Worm (Caenorhabditis elegans): Measurements from ENCODE around the gene F47B8.3.

The F47B8.3 gene

ce11 chrV:14347234-14347826 is 24.5 kb upstream of the F47B8.3 start, which contains the start of gene cept-2:
Gene cept-2 (plus strand): TSS chrV:14347766.
- peak; percentile 84 for TF ChIP-seq rnt-1 (tag; optimal IDR thresholded peaks at IDR 0.05)
- no peak for TF ChIP-seq hlh-6 (tag; optimal IDR thresholded peaks at IDR 0.05)
- peak; percentile 87 for TF ChIP-seq tbx-2 (tag; optimal IDR thresholded peaks at IDR 0.05)
- no peak for TF ChIP-seq pros-1 (tag; optimal IDR thresholded peaks at IDR 0.05)
- TF ChIP-seq lim-6 (tag; optimal IDR thresholded peaks at IDR 0.05), result peak; percentile 73
- TF ChIP-seq ceh-48 (tag; optimal IDR thresholded peaks at IDR 0.05), result no peak
- TF ChIP-seq hlh-30 (tag; optimal IDR thresholded peaks at IDR 0.05; ENCODE audit: insufficient read depth), result peak; percentile 4
- no peak for TF ChIP-seq che-1 (tag; optimal IDR thresholded peaks at IDR 0.05)
- TF ChIP-seq dve-1 (tag; optimal IDR thresholded peaks at IDR 0.05), result peak; percentile 56
- TF ChIP-seq ztf-16 (tag; optimal IDR thresholded peaks at IDR 0.05), result peak; percentile 57
- no peak for TF ChIP-seq ttx-3 (tag; optimal IDR thresholded peaks at IDR 0.05)
- TF ChIP-seq hlh-8 (tag; optimal IDR thresholded peaks at IDR 0.05), result peak; percentile 58
- no peak for TF ChIP-seq ceh-45 (GFP tag; IDR thresholded peaks at IDR 0.05)
- TF ChIP-seq nhr-232 (tag; optimal IDR thresholded peaks at IDR 0.05), result no peak
- peak; percentile 55 for TF ChIP-seq ceh-2 (tag; optimal IDR thresholded peaks at IDR 0.05)
- TF ChIP-seq C38D4.7 (GFP tag; optimal IDR thresholded peaks at IDR 0.05), result no peak
- TF ChIP-seq ceh-24 (tag; optimal IDR thresholded peaks at IDR 0.05), result no peak
- TF ChIP-seq pat-9 (tag; optimal IDR thresholded peaks at IDR 0.05), result no peak
- TF ChIP-seq fkh-10 (GFP tag; optimal IDR thresholded peaks at IDR 0.05), result no peak
- no peak for TF ChIP-seq K02D7.2 (tag; optimal IDR thresholded peaks at IDR 0.05)
- TF ChIP-seq elt-4 (tag; optimal IDR thresholded peaks at IDR 0.05), result no peak
- no peak for TF ChIP-seq syd-9 (tag; optimal IDR thresholded peaks at IDR 0.05)
- peak; percentile 84 for TF ChIP-seq C08G9.2 (tag; optimal IDR thresholded peaks at IDR 0.05)
- peak; percentile 77 for TF ChIP-seq ceh-18 (tag; optimal IDR thresholded peaks at IDR 0.05)
- TF ChIP-seq pha-2 (tag; optimal IDR thresholded peaks at IDR 0.05), result no peak
- TF ChIP-seq ceh-22 (tag; optimal IDR thresholded peaks at IDR 0.05), result no peak
- no peak for TF ChIP-seq unc-55 (GFP tag; optimal IDR thresholded peaks at IDR 0.05)
- TF ChIP-seq pax-1 (tag; optimal IDR thresholded peaks at IDR 0.05), result peak; percentile 75
- no peak for TF ChIP-seq ceh-19 (GFP tag; optimal IDR thresholded peaks at IDR 0.05)
- TF ChIP-seq unc-42 (tag; optimal IDR thresholded peaks at IDR 0.05), result peak; percentile 83
- no peak for TF ChIP-seq lin-11 (tag; optimal IDR thresholded peaks at IDR 0.05)
- TF ChIP-seq elt-2 (tag; optimal IDR thresholded peaks at IDR 0.05), result no peak
- TF ChIP-seq ahr-1 (tag; optimal IDR thresholded peaks at IDR 0.05), result peak; percentile 57
- no peak for TF ChIP-seq pag-3 (tag; optimal IDR thresholded peaks at IDR 0.05; ENCODE audit: borderline replicate concordance)
- peak; percentile 75 for TF ChIP-seq nfya-1 (tag; optimal IDR thresholded peaks at IDR 0.05)
- no peak for TF ChIP-seq pha-4 (tag; optimal IDR thresholded peaks at IDR 0.05)
- TF ChIP-seq tbx-7 (tag; optimal IDR thresholded peaks at IDR 0.05), result peak; percentile 65
- TF ChIP-seq nhr-11 (tag; optimal IDR thresholded peaks at IDR 0.05), result no peak
- TF ChIP-seq ets-4 (tag; optimal IDR thresholded peaks at IDR 0.05), result peak; percentile 46
- no peak for TF ChIP-seq ama-1 (optimal IDR thresholded peaks at IDR 0.05)
- peak; percentile 76 for TF ChIP-seq ceh-14 (tag; optimal IDR thresholded peaks at IDR 0.05)
- TF ChIP-seq madf-2 (tag; optimal IDR thresholded peaks at IDR 0.05), result peak; percentile 44
- TF ChIP-seq dmd-4 (tag; optimal IDR thresholded peaks at IDR 0.05; ENCODE audit: borderline replicate concordance), result no peak
- TF ChIP-seq K09A11.1 (tag; optimal IDR thresholded peaks at IDR 0.05; ENCODE audit: insufficient read depth), result peak; percentile 21
- no peak for TF ChIP-seq hlh-13 (GFP tag; optimal IDR thresholded peaks at IDR 0.05)
- peak; percentile 32 for TF ChIP-seq zip-5 (tag; optimal IDR thresholded peaks at IDR 0.05)
- TF ChIP-seq ceh-9 (tag; optimal IDR thresholded peaks at IDR 0.05), result no peak
- TF ChIP-seq ref-2 (tag; optimal IDR thresholded peaks at IDR 0.05), result peak; percentile 91
- TF ChIP-seq F13H6.1 (tag; optimal IDR thresholded peaks at IDR 0.05), result peak; percentile 30
- TF ChIP-seq pqm-1 (tag; optimal IDR thresholded peaks at IDR 0.05), result peak; percentile 8
- TF ChIP-seq npax-4 (tag; optimal IDR thresholded peaks at IDR 0.05), result no peak
- peak; percentile 59 for TF ChIP-seq unc-86 (tag; optimal IDR thresholded peaks at IDR 0.05)
- TF ChIP-seq ceh-6 (GFP tag; optimal IDR thresholded peaks at IDR 0.05), result no peak

Data from whole organism, late embryonic.